Fruit fly (Drosophila melanogaster) whole organism, embryonic: ENCODE measurements around the gene CG15425.

Experiments
- Ada2b ChIP-seq: fragments of 200-800 bp; sonication (Bioruptor generic); IDR thresholded peaks from 2 replicates; pipeline ENCODE4 v1.3.6; 2022; ENCODE audit warnings: missing biosample characterization, missing genetic modification characterization
- B-H2 ChIP-seq: fragments of 200-800 bp; sonication (Bioruptor generic); optimal IDR thresholded peaks from 2 replicates; lab custom pipeline; 2018; ENCODE audit warnings: missing biosample characterization, mild to moderate bottlenecking, missing genetic modification characterization
- Bdp1 ChIP-seq: fragments of 200-800 bp; sonication (Bioruptor generic); optimal IDR thresholded peaks from 3 replicates; lab custom pipeline; 2016; ENCODE audit warnings: missing biosample characterization, missing genetic modification characterization
- BtbVII ChIP-seq: fragments of 200-800 bp; sonication (Bioruptor generic); optimal IDR thresholded peaks from 3 replicates; lab custom pipeline; 2017; ENCODE audit warnings: missing biosample characterization, mild to moderate bottlenecking, missing genetic modification characterization
- CG10321 ChIP-seq: fragments of 200-800 bp; sonication (Bioruptor generic); IDR thresholded peaks from 2 replicates; pipeline ENCODE4 v1.3.6; 2022; ENCODE audit warnings: missing biosample characterization, missing genetic modification characterization
- CG10431 ChIP-seq: fragments of 200-800 bp; sonication (Bioruptor generic); optimal IDR thresholded peaks from 3 replicates; lab custom pipeline; 2018; ENCODE audit warnings: missing biosample characterization, mild to moderate bottlenecking, missing genetic modification characterization
- CG11560 ChIP-seq: fragments of 200-800 bp; sonication (Bioruptor generic); IDR thresholded peaks from 3 replicates; pipeline ENCODE4 v1.3.6; 2022; ENCODE audit warnings: missing biosample characterization, missing genetic modification characterization
- CG11696 ChIP-seq: fragments of 200-800 bp; sonication (Bioruptor generic); IDR thresholded peaks from 2 replicates; pipeline ENCODE4 v1.3.6; 2022; ENCODE audit warnings: missing biosample characterization, missing genetic modification characterization
- CG12236 ChIP-seq: fragments of 200-800 bp; sonication (Bioruptor generic); optimal IDR thresholded peaks from 2 replicates; lab custom pipeline; 2016; ENCODE audit warnings: missing biosample characterization, missing genetic modification characterization
- CG12942 ChIP-seq: fragments of 200-800 bp; sonication (Bioruptor generic); optimal IDR thresholded peaks from 3 replicates; lab custom pipeline; 2016; ENCODE audit warnings: missing biosample characterization, missing genetic modification characterization
- CG13287 ChIP-seq: fragments of 200-800 bp; sonication (Bioruptor generic); IDR thresholded peaks from 2 replicates; pipeline ENCODE4 v1.3.6; 2022; ENCODE audit warnings: missing biosample characterization, missing genetic modification characterization; ENCODE audit not compliant: partially characterized antibody
- CG14050 ChIP-seq: fragments of 200-800 bp; sonication (Bioruptor generic); IDR thresholded peaks from 3 replicates; pipeline ENCODE4 v1.3.6; 2022; ENCODE audit warnings: missing biosample characterization, missing genetic modification characterization
- CG17361 ChIP-seq: fragments of 200-800 bp; sonication (Bioruptor generic); IDR thresholded peaks from 3 replicates; pipeline ENCODE4 v1.3.6; 2022; ENCODE audit warnings: missing biosample characterization, missing genetic modification characterization
- CG6791 ChIP-seq: fragments of 200-800 bp; sonication (Bioruptor generic); IDR thresholded peaks from 3 replicates; pipeline ENCODE4 v1.3.6; 2022; ENCODE audit warnings: missing biosample characterization, missing genetic modification characterization; ENCODE audit not compliant: partially characterized antibody
- CG6854 ChIP-seq: fragments of 200-800 bp; sonication (Bioruptor generic); optimal IDR thresholded peaks from 3 replicates; lab custom pipeline; 2017; ENCODE audit warnings: missing biosample characterization, mild to moderate bottlenecking, missing genetic modification characterization
- CG7928 ChIP-seq: fragments of 200-800 bp; sonication (Bioruptor generic); optimal IDR thresholded peaks from 2 replicates; lab custom pipeline; 2017; ENCODE audit warnings: missing biosample characterization, mild to moderate bottlenecking, missing genetic modification characterization
- CG7987 ChIP-seq: fragments of 200-800 bp; sonication (Bioruptor generic); optimal IDR thresholded peaks from 2 replicates; lab custom pipeline; 2018; ENCODE audit warnings: missing biosample characterization, mild to moderate bottlenecking, missing genetic modification characterization, moderate library complexity
- CG8478 ChIP-seq: fragments of >200 bp; optimal IDR thresholded peaks from 2 replicates; lab custom pipeline; 2018
- CG8765 ChIP-seq: fragments of 200-800 bp; sonication (Bioruptor generic); IDR thresholded peaks from 2 replicates; pipeline ENCODE4 v1.3.6; 2022; ENCODE audit warnings: missing biosample characterization, missing genetic modification characterization
- CG9437 ChIP-seq: fragments of 200-800 bp; sonication (Bioruptor generic); optimal IDR thresholded peaks from 2 replicates; lab custom pipeline; 2018; ENCODE audit warnings: missing biosample characterization, mild to moderate bottlenecking, missing genetic modification characterization
- Chrac-16 ChIP-seq: fragments of 200-800 bp; sonication (Bioruptor generic); optimal IDR thresholded peaks from 3 replicates; lab custom pipeline; 2016; ENCODE audit warnings: missing biosample characterization, missing genetic modification characterization
- Dref ChIP-seq: fragments of 200-800 bp; sonication (Bioruptor generic); IDR thresholded peaks from 2 replicates; pipeline ENCODE4 v1.3.6; 2022; ENCODE audit warnings: missing biosample characterization, missing genetic modification characterization
- H15 ChIP-seq: fragments of 200-800 bp; sonication (Bioruptor generic); IDR thresholded peaks from 3 replicates; pipeline ENCODE4 v1.3.6; 2022; ENCODE audit warnings: missing biosample characterization, missing genetic modification characterization
- MBD-R2 ChIP-seq: fragments of 200-800 bp; sonication (Bioruptor generic); IDR thresholded peaks from 2 replicates; pipeline ENCODE4 v1.3.6; 2022; ENCODE audit warnings: missing biosample characterization, missing genetic modification characterization
- Mad ChIP-seq: fragments of 200-800 bp; sonication (Bioruptor generic); optimal IDR thresholded peaks from 2 replicates; lab custom pipeline; 2016; ENCODE audit warnings: missing biosample characterization, missing genetic modification characterization
- Max ChIP-seq: fragments of 200-800 bp; sonication (Bioruptor generic); optimal IDR thresholded peaks from 2 replicates; lab custom pipeline; 2016; ENCODE audit warnings: missing biosample characterization, mild to moderate bottlenecking, missing genetic modification characterization
- Myb ChIP-seq: fragments of 200-800 bp; sonication (Bioruptor generic); optimal IDR thresholded peaks from 2 replicates; lab custom pipeline; 2016; ENCODE audit warnings: missing biosample characterization, missing genetic modification characterization
- Oli ChIP-seq: fragments of 200-800 bp; sonication (Bioruptor generic); optimal IDR thresholded peaks from 2 replicates; lab custom pipeline; 2018; ENCODE audit warnings: missing biosample characterization, mild to moderate bottlenecking, missing genetic modification characterization, moderate library complexity
- Optix ChIP-seq: fragments of 200-800 bp; sonication (Bioruptor generic); IDR thresholded peaks from 3 replicates; pipeline ENCODE4 v1.3.6; 2022; ENCODE audit warnings: missing biosample characterization, missing genetic modification characterization
- PHDP ChIP-seq: fragments of 200-800 bp; sonication (Bioruptor generic); optimal IDR thresholded peaks from 3 replicates; lab custom pipeline; 2018; ENCODE audit warnings: missing biosample characterization, mild to moderate bottlenecking, missing genetic modification characterization, moderate library complexity
- Side ChIP-seq: fragments of 200-800 bp; sonication (Bioruptor generic); optimal IDR thresholded peaks from 2 replicates; lab custom pipeline; 2016; ENCODE audit warnings: missing biosample characterization, missing genetic modification characterization
- Sox102F ChIP-seq: fragments of 200-800 bp; sonication (Bioruptor generic); optimal IDR thresholded peaks from 2 replicates; lab custom pipeline; 2018; ENCODE audit warnings: missing biosample characterization, mild to moderate bottlenecking, missing genetic modification characterization, moderate library complexity
- Ssrp ChIP-seq: fragments of 200-800 bp; sonication (Bioruptor generic); optimal IDR thresholded peaks from 2 replicates; lab custom pipeline; 2018; ENCODE audit warnings: missing biosample characterization, mild to moderate bottlenecking, missing genetic modification characterization, moderate library complexity
- btn ChIP-seq: fragments of 200-800 bp; sonication (Bioruptor generic); optimal IDR thresholded peaks from 2 replicates; lab custom pipeline; 2016; ENCODE audit warnings: missing biosample characterization, missing genetic modification characterization
- crc ChIP-seq: fragments of 200-800 bp; sonication (Bioruptor generic); optimal IDR thresholded peaks from 2 replicates; lab custom pipeline; 2016; ENCODE audit warnings: missing biosample characterization, missing genetic modification characterization
- dmrt11E ChIP-seq: fragments of 200-800 bp; sonication (Bioruptor generic); optimal IDR thresholded peaks from 3 replicates; lab custom pipeline; 2018; ENCODE audit warnings: missing biosample characterization, mild to moderate bottlenecking, missing genetic modification characterization, moderate library complexity
- esg ChIP-seq: fragments of 200-800 bp; sonication (Bioruptor generic); conservative IDR thresholded peaks from 2 replicates; pipeline ENCODE4 v1.3.6; 2022; ENCODE audit warnings: missing biosample characterization, missing genetic modification characterization
- eyg ChIP-seq: fragments of 200-800 bp; sonication (Bioruptor generic); optimal IDR thresholded peaks from 3 replicates; lab custom pipeline; 2016; ENCODE audit warnings: missing biosample characterization, missing genetic modification characterization
- fd102C ChIP-seq: fragments of 200-800 bp; sonication (Bioruptor generic); optimal IDR thresholded peaks from 2 replicates; lab custom pipeline; 2018; ENCODE audit warnings: missing biosample characterization, mild to moderate bottlenecking, missing genetic modification characterization, moderate library complexity
- gcm2 ChIP-seq: fragments of 200-800 bp; sonication (Bioruptor generic); optimal IDR thresholded peaks from 2 replicates; lab custom pipeline; 2016; ENCODE audit warnings: missing biosample characterization, missing genetic modification characterization
- jing ChIP-seq: fragments of 200-800 bp; sonication (Bioruptor generic); optimal IDR thresholded peaks from 2 replicates; lab custom pipeline; 2018; ENCODE audit warnings: missing biosample characterization, mild to moderate bottlenecking, missing genetic modification characterization
- kay ChIP-seq: fragments of 200-800 bp; sonication (Bioruptor generic); optimal IDR thresholded peaks from 2 replicates; lab custom pipeline; 2016; ENCODE audit warnings: missing biosample characterization, missing genetic modification characterization
- mld ChIP-seq: fragments of 200-800 bp; sonication (Bioruptor generic); IDR thresholded peaks from 3 replicates; pipeline ENCODE4 v1.3.6; 2022; ENCODE audit warnings: missing biosample characterization, missing genetic modification characterization; ENCODE audit not compliant: partially characterized antibody
- odd ChIP-seq: fragments of 200-800 bp; sonication (Bioruptor generic); optimal IDR thresholded peaks from 2 replicates; lab custom pipeline; 2017; ENCODE audit warnings: missing biosample characterization, mild to moderate bottlenecking, missing genetic modification characterization
- prd ChIP-seq, 3 experiments: fragments of >200 bp in 2 of 3; fragments of 200-800 bp in 1 of 3; sonication (Bioruptor generic) in 1 of 3; optimal IDR thresholded peaks in 2 of 3; IDR thresholded peaks in 1 of 3; 2 replicates in 2 of 3; 3 replicates in 1 of 3; pipeline versions ENCODE4 v1.3.6 to Lab custom; 2017 to 2022; ENCODE audit warnings: missing biosample characterization in 1 of 3, missing genetic modification characterization in 1 of 3
- tio ChIP-seq: fragments of 200-800 bp; sonication (Bioruptor generic); optimal IDR thresholded peaks from 2 replicates; lab custom pipeline; 2017; ENCODE audit warnings: missing biosample characterization, missing genetic modification characterization, inconsistent platforms
- trem ChIP-seq: fragments of 200-800 bp; optimal IDR thresholded peaks from 3 replicates; lab custom pipeline; 2019; ENCODE audit warnings: missing biosample characterization, mild to moderate bottlenecking, missing genetic modification characterization, moderate library complexity
- tup ChIP-seq: fragments of 200-800 bp; sonication (Bioruptor generic); optimal IDR thresholded peaks from 2 replicates; lab custom pipeline; 2016; ENCODE audit warnings: missing biosample characterization, mild to moderate bottlenecking, missing genetic modification characterization, moderate library complexity
- tx ChIP-seq: fragments of 200-800 bp; sonication (Bioruptor generic); optimal IDR thresholded peaks from 2 replicates; lab custom pipeline; 2016; ENCODE audit warnings: missing biosample characterization, missing genetic modification characterization

Gene CG15425

dm6 chr2L:4282681-4283343 lies 25.4 kb downstream of the CG15425 start, which contains the start of gene tutl (continued):
- TF ChIP-seq Myb (peak; percentile 72), dmrt11E (tag; lab: Kevin White, UChicago) (peak; percentile 91), gcm2 (GFP tag; lab: Kevin White, UChicago) (peak; percentile 34), tio (GFP tag; lab: Kevin White, UChicago) (peak; percentile 78), Chrac-16 (GFP tag; lab: Kevin White, UChicago) (peak; percentile 80), tx (GFP tag; lab: Kevin White, UChicago) (peak; percentile 86), Dref (GFP tag; lab: Robert Waterston, UW) (no peak), CG8478 (lab: Kevin White, UChicago) (peak; percentile 83), CG9437 (GFP tag; lab: Kevin White, UChicago) (peak; percentile 28), MBD-R2 (GFP tag; lab: Robert Waterston, UW) (peak; percentile 55; the same call in 1 of the 2 replicates), Max (peak; percentile 67), Oli (tag; lab: Kevin White, UChicago) (peak; percentile 85), CG12236 (GFP tag; lab: Kevin White, UChicago) (peak; percentile 55), CG11696 (GFP tag; lab: Robert Waterston, UW) (peak; percentile 72), trem (tag; lab: Kevin White, UChicago) (peak; percentile 70), Bdp1 (GFP tag; lab: Kevin White, UChicago) (peak; percentile 70), kay (peak; percentile 82), esg (peak; percentile 88), mld (no peak), CG11560 (tag; lab: Robert Waterston, UW) (peak; percentile 63; the same call in 2 of the 3 replicates), odd (GFP tag; lab: Kevin White, UChicago) (peak; percentile 52), CG14050 (GFP tag; lab: Robert Waterston, UW) (peak; percentile 74), Side (GFP tag; lab: Kevin White, UChicago) (peak; percentile 89), Ssrp (tag; lab: Kevin White, UChicago) (peak; percentile 82), Mad (GFP tag; lab: Kevin White, UChicago) (peak; percentile 51), CG17361 (peak; percentile 86), B-H2 (GFP tag; lab: Kevin White, UChicago) (no peak), Ada2b (peak; percentile 77), PHDP (tag; lab: Kevin White, UChicago) (peak; percentile 65), CG6854 (GFP tag; lab: Kevin White, UChicago) (peak; percentile 11), CG8765 (GFP tag; lab: Robert Waterston, UW) (peak; percentile 54), CG7928 (GFP tag; lab: Kevin White, UChicago) (peak; percentile 46), Optix (GFP tag; lab: Robert Waterston, UW) (peak; percentile 77; the same call in 2 of the 3 replicates), Sox102F (GFP tag; lab: Kevin White, UChicago) (peak; percentile 78), BtbVII (GFP tag; lab: Kevin White, UChicago) (peak; percentile 71), prd (optimal IDR thresholded peaks at IDR 0.05; lab: Kevin White, UChicago) (no peak), prd (GFP tag; IDR thresholded peaks at IDR 0.05; lab: Robert Waterston, UW) (peak; percentile 89), tup (GFP tag; lab: Kevin White, UChicago) (peak; percentile 4), btn (GFP tag; lab: Kevin White, UChicago) (peak; percentile 83), crc (GFP tag; lab: Kevin White, UChicago) (peak; percentile 78), CG12942 (GFP tag; lab: Kevin White, UChicago) (peak; percentile 80), CG10431 (GFP tag; lab: Kevin White, UChicago) (no peak), CG6791 (0 out of 3 replicates have a peak, but pooled peaks have one; percentile 37), fd102C (GFP tag; lab: Kevin White, UChicago) (no peak), H15 (GFP tag; lab: Robert Waterston, UW) (peak; percentile 68), CG10321 (GFP tag; lab: Robert Waterston, UW) (peak; percentile 11), CG13287 (GFP tag; lab: Robert Waterston, UW) (peak; percentile 43), jing (peak; percentile 74), CG7987 (GFP tag; lab: Kevin White, UChicago) (no peak), eyg (GFP tag; lab: Kevin White, UChicago) (peak; percentile 75)
